Worm (Caenorhabditis elegans) whole organism, L2 larva: Measurements from ENCODE around the gene ZC204.6.
A peak's percentile ranks its signal among the peaks of the same experiment; 100 is the strongest.
"Not testable (repeated sequence)": the region's sequence is repeated elsewhere in the genome, so short reads cannot be mapped to it uniquely, and the experiment has no call there.

Source experiments
- C34F6.9 ChIP-seq: fragments of 150-350 bp; optimal IDR thresholded peaks from 2 replicates; lab custom pipeline; 2014; ENCODE audit warnings: missing biosample characterization, missing genetic modification characterization
- F13H6.1 ChIP-seq: sonication (generic microtip); optimal IDR thresholded peaks from 2 replicates; lab custom pipeline; 2016; ENCODE audit warnings: missing genetic modification characterization, missing compliant biosample characterization
- R02D3.7 ChIP-seq: fragments of 150-350 bp; optimal IDR thresholded peaks from 2 replicates; lab custom pipeline; 2014; ENCODE audit warnings: missing biosample characterization, missing genetic modification characterization
- Y55F3AM.14 ChIP-seq: fragments of 200-800 bp; sonication (Bioruptor generic); optimal IDR thresholded peaks from 2 replicates; lab custom pipeline; 2018; ENCODE audit warnings: mild to moderate bottlenecking, missing genetic modification characterization, missing compliant biosample characterization
- alr-1 ChIP-seq: fragments of 150-350 bp; optimal IDR thresholded peaks from 2 replicates; lab custom pipeline; 2014; ENCODE audit warnings: missing biosample characterization, missing genetic modification characterization
- aly-2 ChIP-seq: fragments of 150-350 bp; optimal IDR thresholded peaks from 2 replicates; lab custom pipeline; 2014; ENCODE audit warnings: missing biosample characterization, missing genetic modification characterization
- ama-1 ChIP-seq: fragments of 150-350 bp; optimal IDR thresholded peaks from 2 replicates; lab custom pipeline; 2018; ENCODE audit warnings: inconsistent platforms
- blmp-1 ChIP-seq: sonication (generic microtip); optimal IDR thresholded peaks from 2 replicates; lab custom pipeline; 2017; ENCODE audit warnings: missing genetic modification characterization, mild to moderate bottlenecking, missing compliant biosample characterization, antibody characterized with exemption, moderate library complexity; ENCODE audit not compliant: insufficient read depth
- ceh-16 ChIP-seq: fragments of 150-350 bp; optimal IDR thresholded peaks from 2 replicates; lab custom pipeline; 2014; ENCODE audit warnings: missing biosample characterization, missing genetic modification characterization
- ceh-82 ChIP-seq: fragments of 150-350 bp; optimal IDR thresholded peaks from 2 replicates; lab custom pipeline; 2014; ENCODE audit warnings: missing biosample characterization, missing genetic modification characterization
- crh-2 ChIP-seq: sonication (generic microtip); optimal IDR thresholded peaks from 2 replicates; lab custom pipeline; 2017; ENCODE audit warnings: missing biosample characterization, missing genetic modification characterization
- egl-27 ChIP-seq: sonication (generic microtip); optimal IDR thresholded peaks from 3 replicates; lab custom pipeline; 2017; ENCODE audit warnings: missing biosample characterization, missing genetic modification reagents, missing genetic modification characterization
- elt-1 ChIP-seq: fragments of 150-350 bp; optimal IDR thresholded peaks from 2 replicates; lab custom pipeline; 2014; ENCODE audit warnings: missing biosample characterization, missing genetic modification characterization
- fos-1 ChIP-seq: fragments of 150-350 bp; optimal IDR thresholded peaks from 2 replicates; lab custom pipeline; 2014; ENCODE audit warnings: missing biosample characterization, missing genetic modification characterization
- gmeb-1 ChIP-seq: fragments of 150-350 bp; optimal IDR thresholded peaks from 2 replicates; lab custom pipeline; 2014; ENCODE audit warnings: missing biosample characterization, missing genetic modification characterization
- lin-13 ChIP-seq: fragments of 150-350 bp; optimal IDR thresholded peaks from 2 replicates; lab custom pipeline; 2014; ENCODE audit warnings: missing biosample characterization, missing genetic modification reagents, missing genetic modification characterization
- lsy-2 ChIP-seq, 2 experiments: fragments of 150-350 bp in 1 of 2; sonication (generic microtip) in 1 of 2; optimal IDR thresholded peaks; 2 replicates each; lab custom pipeline; 2014 to 2017; ENCODE audit warnings: missing biosample characterization in 2 of 2, missing genetic modification characterization in 2 of 2
- mbf-1 ChIP-seq: sonication (generic microtip); optimal IDR thresholded peaks from 2 replicates; lab custom pipeline; 2017; ENCODE audit warnings: missing biosample characterization, missing genetic modification characterization
- mdl-1 ChIP-seq, 2 experiments: fragments of 150-350 bp in 1 of 2; sonication (generic microtip) in 1 of 2; optimal IDR thresholded peaks; 2 replicates each; lab custom pipeline; 2017; ENCODE audit warnings: missing biosample characterization in 2 of 2, missing genetic modification characterization in 2 of 2
- nhr-12 ChIP-seq: fragments of 150-350 bp; optimal IDR thresholded peaks from 2 replicates; lab custom pipeline; 2014; ENCODE audit warnings: missing biosample characterization, missing genetic modification characterization
- nhr-129 ChIP-seq: fragments of 150-350 bp; optimal IDR thresholded peaks from 2 replicates; lab custom pipeline; 2014; ENCODE audit warnings: missing biosample characterization, missing genetic modification characterization
- nhr-23 ChIP-seq: fragments of 150-350 bp; optimal IDR thresholded peaks from 2 replicates; lab custom pipeline; 2014; ENCODE audit warnings: missing biosample characterization, missing genetic modification reagents, missing genetic modification characterization
- nhr-6 ChIP-seq: fragments of 150-350 bp; optimal IDR thresholded peaks from 2 replicates; lab custom pipeline; 2014; ENCODE audit warnings: missing biosample characterization, missing genetic modification characterization
- nhr-77 ChIP-seq: fragments of 150-350 bp; optimal IDR thresholded peaks from 2 replicates; lab custom pipeline; 2014; ENCODE audit warnings: missing biosample characterization, missing genetic modification characterization
- skn-1 ChIP-seq: sonication (generic microtip); optimal IDR thresholded peaks from 2 replicates; lab custom pipeline; 2017; ENCODE audit warnings: missing biosample characterization, missing genetic modification characterization
- sma-3 ChIP-seq: sonication (generic microtip); optimal IDR thresholded peaks from 2 replicates; lab custom pipeline; 2016; ENCODE audit warnings: missing genetic modification reagents, missing genetic modification characterization, missing compliant biosample characterization
- unc-39 ChIP-seq: fragments of 150-350 bp; optimal IDR thresholded peaks from 2 replicates; lab custom pipeline; 2014; ENCODE audit warnings: missing biosample characterization, missing genetic modification characterization
- unc-55 ChIP-seq: fragments of 150-350 bp; sonication (generic microtip); optimal IDR thresholded peaks from 3 replicates; lab custom pipeline; 2014; ENCODE audit warnings: missing biosample characterization, missing genetic modification reagents, missing genetic modification characterization
- zag-1 ChIP-seq: fragments of 150-350 bp; optimal IDR thresholded peaks from 2 replicates; lab custom pipeline; 2014; ENCODE audit warnings: missing biosample characterization, missing genetic modification characterization
- ztf-1 ChIP-seq: fragments of 200-800 bp; sonication (Bioruptor generic); conservative IDR thresholded peaks from 2 replicates; pipeline ENCODE4 v1.3.6; 2022; ENCODE audit warnings: missing genetic modification characterization, missing compliant biosample characterization
- ztf-11 ChIP-seq: sonication (generic microtip); optimal IDR thresholded peaks from 2 replicates; lab custom pipeline; 2017; ENCODE audit warnings: missing biosample characterization, missing genetic modification characterization
- ztf-4 ChIP-seq: fragments of 150-350 bp; optimal IDR thresholded peaks from 2 replicates; lab custom pipeline; 2014; ENCODE audit warnings: missing biosample characterization, missing genetic modification characterization

The ZC204.6 gene

ce11 chrII:1648768-1649167 lies 4.1 kb upstream of the ZC204.6 start, which contains the start of gene fbxb-21:
Gene fbxb-21, minus strand, starts transcription at chrII:1648868.
- TF ChIP-seq C34F6.9 (no peak), ama-1 (lab: Kevin White, UChicago) (no peak), fos-1 (tag; lab: Kevin White, UChicago) (no peak), R02D3.7 (tag; lab: Kevin White, UChicago) (no peak), unc-55 (no peak), blmp-1 (no peak), unc-39 (no peak), sma-3 (GFP tag; lab: Kevin White, UChicago) (no peak), mdl-1 (tag; optimal IDR thresholded peaks at IDR 0.05; lab: Kevin White, UChicago) (no peak), ceh-82 (tag; lab: Kevin White, UChicago) (no peak), nhr-77 (tag; lab: Kevin White, UChicago) (no peak), nhr-23 (no peak), mbf-1 (tag; lab: Kevin White, UChicago) (no peak), Y55F3AM.14 (no peak), nhr-12 (tag; lab: Kevin White, UChicago) (no peak), egl-27 (tag; lab: Kevin White, UChicago) (no peak), ztf-11 (tag; lab: Kevin White, UChicago) (no peak), F13H6.1 (tag; lab: Kevin White, UChicago) (no peak), ztf-1 (no peak), zag-1 (no peak)

DNA sequence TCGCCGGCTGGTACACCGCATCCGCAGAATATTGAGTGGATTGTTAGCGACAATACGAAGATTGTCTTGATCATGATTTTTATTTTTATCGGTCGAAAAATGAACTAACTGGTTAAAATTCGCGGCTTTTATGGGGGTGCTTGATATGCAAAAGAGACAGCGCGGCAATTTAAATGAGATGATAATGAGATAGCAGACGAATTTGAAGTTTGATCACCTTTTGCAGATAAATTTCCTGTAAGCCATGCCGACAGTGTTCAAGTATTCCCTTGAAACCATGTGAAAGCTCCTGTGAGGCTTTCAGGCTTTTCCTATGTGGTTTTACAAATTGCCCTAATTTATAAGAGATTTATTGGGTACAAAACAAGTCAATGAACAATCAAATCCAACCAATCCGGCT lies 1.6 kb upstream of the ZC204.6 start, which contains the start of gene ZC204.17:
Gene ZC204.17, minus strand, starts transcription at position 101 of the 400 bp plus-strand sequence.
- TF ChIP-seq alr-1, result no peak
- no peak for TF ChIP-seq skn-1
- no peak for TF ChIP-seq gmeb-1
- TF ChIP-seq lsy-2 (tag; optimal IDR thresholded peaks at IDR 0.05; lab: Kevin White, UChicago), result no peak
- TF ChIP-seq R02D3.7 (tag; lab: Kevin White, UChicago), result no peak
- TF ChIP-seq elt-1 (tag; lab: Kevin White, UChicago), result no peak
- TF ChIP-seq nhr-129, result no peak
- no peak for TF ChIP-seq ztf-1
- no peak for TF ChIP-seq mbf-1 (tag; lab: Kevin White, UChicago)
- TF ChIP-seq fos-1 (tag; lab: Kevin White, UChicago), result no peak
- TF ChIP-seq nhr-6, result no peak
- TF ChIP-seq, all 48 proteins: peak for 0

ce11 chrII:1640496-1640895 lies 4.1 kb downstream of the ZC204.6 start, which contains the start of gene srh-72:
Gene srh-72, minus strand, starts transcription at chrII:1640596.
- TF ChIP-seq ztf-1, result no peak
- no peak for TF ChIP-seq unc-55
- no peak for TF ChIP-seq fos-1 (tag; lab: Kevin White, UChicago)
- TF ChIP-seq crh-2 (tag; lab: Kevin White, UChicago), result no peak
- no peak for TF ChIP-seq egl-27 (tag; lab: Kevin White, UChicago)
- TF ChIP-seq nhr-6, result no peak
- no peak for TF ChIP-seq lin-13 (GFP tag; lab: Kevin White, UChicago)
- TF ChIP-seq aly-2 (tag; lab: Kevin White, UChicago), result no peak
- TF ChIP-seq, all 48 proteins: peak for 0

ce11 chrII:1636392-1636791 lies 8.2 kb downstream of the ZC204.6 start, which contains the start of gene srg-20:
Gene srg-20, plus strand, starts transcription at chrII:1636692.
- TF ChIP-seq ztf-4, nhr-12, ceh-16 (tag; lab: Kevin White, UChicago): not testable (repeated sequence)
- TF ChIP-seq, all 48 proteins: peak for 0; not testable (repeated sequence) for 48

DNA sequence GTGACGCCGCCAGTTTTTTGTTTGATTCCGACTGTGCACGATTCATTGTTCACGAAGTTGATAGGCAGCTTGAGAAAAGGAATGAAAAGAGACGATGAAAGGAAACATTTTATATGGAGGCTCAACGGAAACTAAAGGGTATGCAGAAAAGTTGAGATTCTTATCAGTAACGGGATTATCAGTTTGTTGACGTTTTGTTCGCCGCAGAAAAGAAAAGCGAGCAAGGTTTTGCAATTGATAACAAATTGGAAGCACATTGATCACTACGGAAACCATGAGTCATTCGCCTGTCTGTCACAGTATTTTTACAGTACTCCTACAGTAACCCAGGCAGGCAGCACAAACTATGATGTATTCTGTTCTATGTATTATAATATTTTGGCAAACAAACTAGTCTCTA lies 8.7 kb downstream of the ZC204.6 start:
- TF ChIP-seq ceh-82 (tag; lab: Kevin White, UChicago), result no peak
- TF ChIP-seq ztf-11 (tag; lab: Kevin White, UChicago), result no peak
- TF ChIP-seq fos-1 (tag; lab: Kevin White, UChicago), result peak; percentile 41

- TF ChIP-seq mdl-1 (tag; optimal IDR thresholded peaks at IDR 0.05; lab: Kevin White, UChicago); lsy-2 (tag; optimal IDR thresholded peaks at IDR 0.05; lab: Kevin White, UChicago); R02D3.7 (tag; lab: Kevin White, UChicago): not testable (repeated sequence)
Measured at ce11 chrII:1633490-1633889, 11.1 kb downstream of the ZC204.6 start, which contains the start of gene C08E3.1. Gene C08E3.1, plus strand, starts transcription at chrII:1633790.
